Worm (Caenorhabditis elegans) whole organism, late embryonic: ENCODE data around the gene C17B7.8.

Experiments used
- ama-1 ChIP-seq: fragments of 150-350 bp; optimal IDR thresholded peaks from 2 replicates; lab custom pipeline; 2014
- ceh-9 ChIP-seq: sonication (generic microtip); optimal IDR thresholded peaks from 2 replicates; lab custom pipeline; 2016; ENCODE audit warnings: mild to moderate bottlenecking, missing genetic modification characterization, inconsistent platforms, missing compliant biosample characterization
- elt-2 ChIP-seq: sonication (generic microtip); optimal IDR thresholded peaks from 2 replicates; lab custom pipeline; 2016; ENCODE audit warnings: missing genetic modification reagents, missing genetic modification characterization, missing compliant biosample characterization
- fkh-10 ChIP-seq: fragments of 150-350 bp; optimal IDR thresholded peaks from 2 replicates; lab custom pipeline; 2014; ENCODE audit warnings: missing biosample characterization, missing genetic modification reagents, missing genetic modification characterization
- odd-2 ChIP-seq: sonication (generic microtip); optimal IDR thresholded peaks from 2 replicates; lab custom pipeline; 2017; ENCODE audit warnings: antibody characterized with exemption, mild to moderate bottlenecking, missing genetic modification characterization, missing compliant biosample characterization
- pqm-1 ChIP-seq: sonication (generic microtip); optimal IDR thresholded peaks from 2 replicates; lab custom pipeline; 2016; ENCODE audit warnings: missing genetic modification characterization, missing compliant biosample characterization

- TF ChIP-seq elt-2 (tag; lab: Kevin White, UChicago) (no peak), odd-2 (no peak), fkh-10 (GFP tag; lab: Kevin White, UChicago) (no peak), ama-1 (lab: Kevin White, UChicago) (no peak), pqm-1 (tag; lab: Kevin White, UChicago) (no peak), ceh-9 (no peak)
These were observed 27.2 kb upstream of the C17B7.8 start, which contains the start of gene str-63 for ce11 chrV:3351266-3351665.
